Worm (Caenorhabditis elegans): ENCODE data around the gene sre-45.

ce11 chrII:13531118-13531517 is 13.4 kb downstream of the sre-45 start, which contains the start of gene snx-14:
- TF ChIP-seq ama-1 (optimal IDR thresholded peaks at IDR 0.05) (no peak), F13C5.2 (tag; optimal IDR thresholded peaks at IDR 0.05) (no peak), hmbx-1 (tag; optimal IDR thresholded peaks at IDR 0.05) (no peak), ceh-36 (tag; optimal IDR thresholded peaks at IDR 0.05) (no peak), flt-1 (GFP tag; IDR thresholded peaks at IDR 0.05) (no peak), tbx-11 (GFP tag; IDR thresholded peaks at IDR 0.05) (no peak), ets-7 (tag; optimal IDR thresholded peaks at IDR 0.05) (no peak), tra-4 (tag; optimal IDR thresholded peaks at IDR 0.05) (no peak), scrt-1 (GFP tag; IDR thresholded peaks at IDR 0.05) (no peak), ceh-13 (GFP tag; optimal IDR thresholded peaks at IDR 0.05) (no peak)

Measured in whole organism, early embryonic.